Worm (Caenorhabditis elegans) whole organism, L4 larva: ENCODE results near the gene ZK455.5.

Source experiments
- D1046.2 ChIP-seq: fragments of 200-800 bp; sonication (Bioruptor generic); IDR thresholded peaks from 2 replicates; pipeline ENCODE4 v1.3.6; 2022; ENCODE audit warnings: missing genetic modification characterization, missing compliant biosample characterization
- F26F4.8 ChIP-seq: fragments of 200-800 bp; sonication (Bioruptor generic); conservative IDR thresholded peaks from 2 replicates; pipeline ENCODE4 v1.3.6; 2022; ENCODE audit warnings: missing genetic modification characterization, missing compliant biosample characterization
- F44E2.7 ChIP-seq: fragments of 200-800 bp; sonication (Bioruptor generic); IDR thresholded peaks from 2 replicates; pipeline ENCODE4 v2.1.2; 2022; ENCODE audit warnings: missing genetic modification characterization, missing compliant biosample characterization
- R02D3.7 ChIP-seq: fragments of 150-350 bp; sonication (generic microtip); optimal IDR thresholded peaks from 3 replicates; lab custom pipeline; 2014; ENCODE audit warnings: missing biosample characterization, missing genetic modification characterization
- Y48G9A.11 ChIP-seq: fragments of 200-800 bp; sonication (Bioruptor generic); IDR thresholded peaks from 2 replicates; pipeline ENCODE4 v1.3.6; 2022; ENCODE audit warnings: missing genetic modification reagents, missing genetic modification characterization, missing compliant biosample characterization
- Y75B8A.6 ChIP-seq: fragments of 200-800 bp; sonication (Bioruptor generic); IDR thresholded peaks from 2 replicates; pipeline ENCODE4 v1.3.6; 2022; ENCODE audit warnings: missing genetic modification reagents, missing genetic modification characterization, missing compliant biosample characterization
- ZK337.2 ChIP-seq: fragments of 200-800 bp; sonication (Bioruptor generic); IDR thresholded peaks from 2 replicates; pipeline ENCODE4 v1.3.6; 2022; ENCODE audit warnings: missing genetic modification reagents, missing genetic modification characterization, missing compliant biosample characterization
- ZK546.5 ChIP-seq, 2 experiments: sonication (generic microtip); optimal IDR thresholded peaks; 2 replicates each; lab custom pipeline; 2017; ENCODE audit warnings: missing biosample characterization in 2 of 2, missing genetic modification characterization in 2 of 2
- aha-1 ChIP-seq: fragments of 150-350 bp; peaks from one replicate; lab custom pipeline; 2014; ENCODE audit warnings: missing biosample characterization, missing genetic modification characterization
- aly-2 ChIP-seq: sonication (generic microtip); optimal IDR thresholded peaks from 2 replicates; lab custom pipeline; 2018; ENCODE audit warnings: missing biosample characterization, missing genetic modification characterization
- ama-1 ChIP-seq: fragments of 150-350 bp; optimal IDR thresholded peaks from 2 replicates; lab custom pipeline; 2014; ENCODE audit warnings: inconsistent platforms, mixed read lengths
- ceh-32 ChIP-seq: sonication (generic microtip); optimal IDR thresholded peaks from 2 replicates; lab custom pipeline; 2016; ENCODE audit warnings: mild to moderate bottlenecking, missing genetic modification characterization, missing compliant biosample characterization; ENCODE audit not compliant: poor library complexity
- ceh-82 ChIP-seq: sonication (generic microtip); optimal IDR thresholded peaks from 2 replicates; lab custom pipeline; 2017; ENCODE audit warnings: missing biosample characterization, missing genetic modification characterization
- cey-2 ChIP-seq: sonication (generic microtip); optimal IDR thresholded peaks from 3 replicates; lab custom pipeline; 2017; ENCODE audit warnings: missing genetic modification characterization, mild to moderate bottlenecking, missing compliant biosample characterization, antibody characterized with exemption, borderline replicate concordance; ENCODE audit not compliant: insufficient read depth
- ctbp-1 ChIP-seq: fragments of 200-800 bp; sonication (Bioruptor generic); IDR thresholded peaks from 2 replicates; pipeline ENCODE4 v1.3.6; 2022; ENCODE audit warnings: missing genetic modification reagents, missing genetic modification characterization, missing compliant biosample characterization
- daf-12 ChIP-seq: fragments of 150-350 bp; optimal IDR thresholded peaks from 2 replicates; lab custom pipeline; 2014; ENCODE audit warnings: missing biosample characterization, missing genetic modification reagents, missing genetic modification characterization
- daf-16 ChIP-seq, 3 experiments: sonication (generic microtip); optimal IDR thresholded peaks; 2 replicates each; lab custom pipeline; 2016 to 2017; ENCODE audit warnings: missing genetic modification characterization in 3 of 3, missing genetic modification reagents in 3 of 3, mild to moderate bottlenecking in 2 of 3, missing compliant biosample characterization in 2 of 3, missing biosample characterization in 1 of 3, moderate library complexity in 1 of 3
- daf-19 ChIP-seq: fragments of 200-800 bp; sonication (Bioruptor generic); conservative IDR thresholded peaks from 2 replicates; pipeline ENCODE4 v1.3.6; 2022; ENCODE audit warnings: missing genetic modification characterization, missing compliant biosample characterization
- dmd-6 ChIP-seq: fragments of 200-800 bp; sonication (Bioruptor generic); IDR thresholded peaks from 2 replicates; pipeline ENCODE4 v1.3.6; 2022; ENCODE audit warnings: missing genetic modification reagents, missing genetic modification characterization, missing compliant biosample characterization
- dve-1 ChIP-seq: sonication (generic microtip); optimal IDR thresholded peaks from 2 replicates; lab custom pipeline; 2017; ENCODE audit warnings: antibody characterized with exemption, mild to moderate bottlenecking, missing genetic modification characterization, missing compliant biosample characterization; ENCODE audit not compliant: insufficient read depth
- egl-43 ChIP-seq: fragments of 200-800 bp; sonication (Bioruptor generic); IDR thresholded peaks from 2 replicates; pipeline ENCODE4 v1.3.6; 2022; ENCODE audit warnings: missing genetic modification reagents, missing genetic modification characterization, missing compliant biosample characterization
- hmg-1.1 ChIP-seq: fragments of 200-800 bp; sonication (Bioruptor generic); IDR thresholded peaks from 2 replicates; pipeline ENCODE4 v1.3.6; 2022; ENCODE audit warnings: missing genetic modification reagents, missing genetic modification characterization, missing compliant biosample characterization
- jun-1 ChIP-seq: fragments of 150-350 bp; optimal IDR thresholded peaks from 2 replicates; lab custom pipeline; 2014; ENCODE audit warnings: missing biosample characterization, missing genetic modification reagents, missing genetic modification characterization
- lin-1 ChIP-seq: fragments of 200-800 bp; sonication (Bioruptor generic); IDR thresholded peaks from 2 replicates; pipeline ENCODE4 v1.3.6; 2022; ENCODE audit warnings: missing genetic modification reagents, missing genetic modification characterization, missing compliant biosample characterization
- lin-15B ChIP-seq: fragments of 150-350 bp; sonication (generic microtip); optimal IDR thresholded peaks from 3 replicates; lab custom pipeline; 2014; ENCODE audit warnings: missing biosample characterization, missing genetic modification characterization
- lsy-2 ChIP-seq, 2 experiments: fragments of 150-350 bp in 1 of 2; sonication (generic microtip) in 1 of 2; optimal IDR thresholded peaks; 2 replicates each; lab custom pipeline; 2014 to 2017; ENCODE audit warnings: missing biosample characterization in 2 of 2, missing genetic modification characterization in 2 of 2
- madf-5 ChIP-seq, 2 experiments: fragments of 200-800 bp; sonication (Bioruptor generic); IDR thresholded peaks; 2 replicates each; pipeline ENCODE4 v1.3.6; 2022; ENCODE audit warnings: missing compliant biosample characterization in 2 of 2, missing genetic modification characterization in 2 of 2
- madf-9 ChIP-seq: fragments of 200-800 bp; sonication (Bioruptor generic); conservative IDR thresholded peaks from 2 replicates; pipeline ENCODE4 v1.3.6; 2022; ENCODE audit warnings: missing genetic modification reagents, missing genetic modification characterization, missing compliant biosample characterization
- mep-1 ChIP-seq: fragments of 150-350 bp; sonication (generic microtip); optimal IDR thresholded peaks from 3 replicates; lab custom pipeline; 2014; ENCODE audit warnings: missing biosample characterization, missing genetic modification characterization
- mxl-3 ChIP-seq: fragments of 200-800 bp; sonication (Bioruptor generic); optimal IDR thresholded peaks from 2 replicates; lab custom pipeline; 2018; ENCODE audit warnings: mild to moderate bottlenecking, missing genetic modification characterization, missing compliant biosample characterization
- nhr-10 ChIP-seq: fragments of 150-350 bp; optimal IDR thresholded peaks from 2 replicates; lab custom pipeline; 2014; ENCODE audit warnings: missing biosample characterization, missing genetic modification characterization
- nhr-111 ChIP-seq: fragments of 200-800 bp; sonication (Bioruptor generic); optimal IDR thresholded peaks from 2 replicates; lab custom pipeline; 2018; ENCODE audit warnings: mild to moderate bottlenecking, missing genetic modification characterization, missing compliant biosample characterization
- nhr-25 ChIP-seq: sonication (generic microtip); optimal IDR thresholded peaks from 2 replicates; lab custom pipeline; 2017; ENCODE audit warnings: missing genetic modification characterization, mild to moderate bottlenecking, missing compliant biosample characterization, antibody characterized with exemption, moderate library complexity, borderline replicate concordance; ENCODE audit not compliant: insufficient read depth
- nhr-28 ChIP-seq: fragments of 150-350 bp; optimal IDR thresholded peaks from 2 replicates; lab custom pipeline; 2014; ENCODE audit warnings: missing biosample characterization, missing genetic modification characterization
- nhr-42 ChIP-seq: fragments of 200-800 bp; sonication (Bioruptor generic); IDR thresholded peaks from 2 replicates; pipeline ENCODE4 v1.3.6; 2022; ENCODE audit warnings: missing genetic modification characterization, missing compliant biosample characterization
- nhr-48 ChIP-seq: sonication (generic microtip); optimal IDR thresholded peaks from 2 replicates; lab custom pipeline; 2016; ENCODE audit warnings: mild to moderate bottlenecking, missing genetic modification characterization, missing compliant biosample characterization
- php-3 ChIP-seq: fragments of 200-800 bp; sonication (Bioruptor generic); IDR thresholded peaks from 2 replicates; pipeline ENCODE4 v1.3.6; 2022; ENCODE audit warnings: missing genetic modification reagents, missing genetic modification characterization, missing compliant biosample characterization
- pqm-1 ChIP-seq: sonication (generic microtip); optimal IDR thresholded peaks from 2 replicates; lab custom pipeline; 2017; ENCODE audit warnings: missing biosample characterization, missing genetic modification characterization
- saeg-2 ChIP-seq: fragments of 200-800 bp; sonication (Bioruptor generic); IDR thresholded peaks from 2 replicates; pipeline ENCODE4 v1.3.6; 2022; ENCODE audit warnings: missing genetic modification reagents, missing genetic modification characterization, missing compliant biosample characterization
- set-16 ChIP-seq: fragments of 200-800 bp; sonication (Bioruptor generic); IDR thresholded peaks from 2 replicates; pipeline ENCODE4 v1.3.6; 2022; ENCODE audit warnings: missing genetic modification reagents, missing genetic modification characterization, missing compliant biosample characterization
- spr-1 ChIP-seq: sonication (generic microtip); optimal IDR thresholded peaks from 2 replicates; lab custom pipeline; 2016; ENCODE audit warnings: mild to moderate bottlenecking, missing genetic modification characterization, missing compliant biosample characterization
- unc-39 ChIP-seq: sonication (generic microtip); optimal IDR thresholded peaks from 2 replicates; lab custom pipeline; 2017; ENCODE audit warnings: missing biosample characterization, missing genetic modification characterization
- zfp-3 ChIP-seq: fragments of 200-800 bp; sonication (Bioruptor generic); conservative IDR thresholded peaks from 2 replicates; pipeline ENCODE4 v1.3.6; 2022; ENCODE audit warnings: missing genetic modification reagents, missing genetic modification characterization, missing compliant biosample characterization
- zip-11 ChIP-seq: fragments of 200-800 bp; sonication (Bioruptor generic); IDR thresholded peaks from 2 replicates; pipeline ENCODE4 v1.3.6; 2022; ENCODE audit warnings: missing genetic modification characterization, missing compliant biosample characterization
- ztf-11 ChIP-seq: fragments of 150-350 bp; optimal IDR thresholded peaks from 2 replicates; lab custom pipeline; 2014; ENCODE audit warnings: missing biosample characterization, missing genetic modification characterization
- ztf-7 ChIP-seq: fragments of 150-350 bp; optimal IDR thresholded peaks from 2 replicates; lab custom pipeline; 2014; ENCODE audit warnings: missing biosample characterization, missing genetic modification characterization

ZK455.5 gene

DNA sequence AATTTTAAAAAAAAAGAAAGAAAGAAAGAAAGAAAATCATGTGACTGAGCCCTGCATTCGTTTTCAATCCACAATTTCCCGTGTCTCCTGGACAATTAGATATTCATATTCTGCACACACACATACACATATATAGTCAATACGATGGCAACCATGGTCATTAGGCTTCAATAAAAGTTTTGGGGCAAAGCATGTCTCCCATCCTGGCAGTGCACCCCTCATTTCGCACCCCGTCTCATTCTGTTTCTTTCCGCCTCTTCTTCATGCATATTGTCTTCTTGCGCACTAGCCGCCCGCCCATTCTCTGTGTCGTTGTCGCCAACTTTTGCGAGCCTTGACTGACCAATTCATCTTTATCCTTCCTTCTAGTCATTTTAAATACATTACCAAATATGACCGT lies 40.9 kb upstream of the ZK455.5 start:
- no peak for TF ChIP-seq jun-1 (tag; lab: Kevin White, UChicago)
- TF ChIP-seq hmg-1.1 (GFP tag; lab: Robert Waterston, UW), result peak; percentile 29; the same call in 1 of the 2 replicates
- TF ChIP-seq, all 104 proteins: peak for 1

DNA sequence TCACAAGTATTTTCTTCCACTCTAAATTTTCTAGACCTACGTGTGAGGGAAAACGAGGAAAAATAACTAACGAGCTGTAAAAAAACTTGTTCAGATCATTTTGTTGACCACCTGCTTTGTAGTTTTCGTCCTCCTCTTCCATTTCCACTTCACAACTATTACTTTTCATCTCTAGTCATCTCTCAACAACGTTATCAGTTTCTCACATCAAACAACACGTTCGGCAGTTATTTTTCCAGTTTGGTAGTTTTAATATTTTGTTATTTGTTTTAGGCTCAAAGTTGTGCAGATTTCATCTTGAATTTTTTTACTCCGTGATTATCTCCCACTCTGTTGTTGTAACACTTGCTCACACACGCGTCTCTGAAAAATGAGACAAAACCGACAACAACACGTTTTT lies 40.4 kb upstream of the ZK455.5 start:
- no peak for TF ChIP-seq cey-2 (tag; lab: Kevin White, UChicago)
- TF ChIP-seq ceh-82 (tag; lab: Kevin White, UChicago), result no peak
- TF ChIP-seq spr-1 (tag; lab: Kevin White, UChicago), result no peak
- peak; percentile 11; the same call in 1 of the 2 replicates for TF ChIP-seq dmd-6 (GFP tag; lab: Robert Waterston, UW)
- no peak for TF ChIP-seq ama-1 (lab: Kevin White, UChicago)
- TF ChIP-seq aha-1 (tag; lab: Kevin White, UChicago), result peak; percentile 49
- TF ChIP-seq set-16 (GFP tag; lab: Robert Waterston, UW), result no peak
- TF ChIP-seq ZK546.5 (tag; optimal IDR thresholded peaks at IDR 0.05; lab: Kevin White, UChicago), result no peak
- peak; percentile 73 for TF ChIP-seq nhr-28 (tag; lab: Kevin White, UChicago)
- no peak for TF ChIP-seq F44E2.7 (GFP tag; lab: Robert Waterston, UW)
- peak; percentile 20 for TF ChIP-seq dve-1 (tag; lab: Kevin White, UChicago)
- TF ChIP-seq zip-11, result no peak
- TF ChIP-seq pqm-1, result no peak
- TF ChIP-seq lsy-2 (tag; optimal IDR thresholded peaks at IDR 0.05; lab: Kevin White, UChicago), result no peak
- TF ChIP-seq saeg-2 (GFP tag; lab: Robert Waterston, UW), result no peak
- peak in 1 of 2 experiments; percentile 88 for TF ChIP-seq daf-16 (GFP tag; optimal IDR thresholded peaks at IDR 0.05; lab: Kevin White, UChicago)
- TF ChIP-seq daf-16 (tag; optimal IDR thresholded peaks at IDR 0.05; lab: Kevin White, UChicago), result peak; percentile 60

DNA sequence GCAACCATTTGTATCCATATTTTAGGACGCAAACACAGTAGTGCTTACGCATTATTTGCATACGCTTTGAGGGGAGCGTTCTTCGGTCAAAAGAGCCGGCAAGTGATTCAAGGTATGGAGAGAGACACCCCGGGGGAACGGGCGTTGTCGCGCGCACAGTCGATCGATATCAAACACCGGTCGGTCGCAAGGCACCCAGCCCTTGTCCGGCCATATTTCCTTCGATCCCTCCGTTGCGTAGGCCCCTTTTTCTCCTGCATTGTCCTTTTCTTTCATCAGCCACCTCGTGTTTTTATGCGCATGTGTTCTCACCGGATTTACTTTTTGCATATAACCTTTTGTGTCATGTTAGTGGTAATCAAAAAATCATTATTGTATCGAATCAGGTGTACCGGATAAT lies 39.3 kb upstream of the ZK455.5 start:
- TF ChIP-seq nhr-10 (tag; lab: Kevin White, UChicago), result no peak
- no peak for TF ChIP-seq egl-43 (GFP tag; lab: Robert Waterston, UW)
- no peak for TF ChIP-seq daf-12 (tag; lab: Kevin White, UChicago)
- TF ChIP-seq nhr-48 (tag; lab: Kevin White, UChicago), result no peak
- no peak for TF ChIP-seq ztf-11 (tag; lab: Kevin White, UChicago)
- no peak for TF ChIP-seq unc-39 (tag; lab: Kevin White, UChicago)
- TF ChIP-seq madf-5 (GFP tag; IDR thresholded peaks at IDR 0.05; lab: Robert Waterston, UW), result no peak
- TF ChIP-seq lin-1 (GFP tag; lab: Robert Waterston, UW), result no peak
- no peak for TF ChIP-seq nhr-42 (GFP tag; lab: Robert Waterston, UW)
- no peak for TF ChIP-seq ctbp-1
- no peak for TF ChIP-seq D1046.2 (GFP tag; lab: Robert Waterston, UW)
- no peak for TF ChIP-seq ztf-7 (tag; lab: Kevin White, UChicago)
- no peak for TF ChIP-seq lin-15B (tag; lab: Kevin White, UChicago)
- TF ChIP-seq Y75B8A.6 (GFP tag; lab: Robert Waterston, UW), result no peak
- TF ChIP-seq nhr-111 (GFP tag; lab: Kevin White, UChicago), result no peak
- TF ChIP-seq mxl-3 (GFP tag; lab: Kevin White, UChicago), result no peak
- no peak for TF ChIP-seq R02D3.7 (tag; lab: Kevin White, UChicago)

DNA sequence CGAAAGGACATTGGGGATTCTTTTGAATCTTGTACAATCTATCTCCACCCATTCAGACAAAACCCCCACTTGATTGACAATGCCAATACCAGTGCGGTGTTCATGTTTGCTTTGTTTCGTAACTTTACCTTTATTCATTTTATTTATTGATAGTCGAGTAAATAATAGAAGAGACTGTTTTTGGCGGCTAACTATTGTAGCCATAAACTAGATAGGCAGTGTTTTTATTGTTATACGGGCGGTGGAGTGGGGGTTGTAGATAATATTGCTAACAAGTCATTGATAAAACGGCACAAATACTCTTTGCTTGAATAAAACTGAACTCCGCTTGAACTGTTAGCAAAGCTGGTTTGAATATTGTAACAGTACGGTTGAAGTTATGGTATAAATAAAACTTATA lies 38.2 kb upstream of the ZK455.5 start:
- TF ChIP-seq dmd-6 (GFP tag; lab: Robert Waterston, UW), result no peak
- no peak for TF ChIP-seq F26F4.8
- peak; percentile 61 for TF ChIP-seq dve-1 (tag; lab: Kevin White, UChicago)
- no peak for TF ChIP-seq daf-19
- TF ChIP-seq mep-1 (tag; lab: Kevin White, UChicago), result no peak
- no peak for TF ChIP-seq unc-39 (tag; lab: Kevin White, UChicago)
- TF ChIP-seq nhr-25 (tag; lab: Kevin White, UChicago), result no peak
- TF ChIP-seq ztf-11 (tag; lab: Kevin White, UChicago), result no peak
- TF ChIP-seq zfp-3 (GFP tag; lab: Robert Waterston, UW), result no peak
- TF ChIP-seq madf-9 (GFP tag; lab: Robert Waterston, UW), result no peak
- TF ChIP-seq D1046.2 (GFP tag; lab: Robert Waterston, UW), result no peak
- no peak for TF ChIP-seq Y48G9A.11 (GFP tag; lab: Robert Waterston, UW)
- no peak for TF ChIP-seq aly-2 (tag; lab: Kevin White, UChicago)
- no peak for TF ChIP-seq ceh-32 (tag; lab: Kevin White, UChicago)
- no peak for TF ChIP-seq ZK546.5 (tag; optimal IDR thresholded peaks at IDR 0.05; lab: Kevin White, UChicago)
- peak; percentile 71 for TF ChIP-seq php-3 (GFP tag; lab: Robert Waterston, UW)
- TF ChIP-seq nhr-48 (tag; lab: Kevin White, UChicago), result no peak
- no peak for TF ChIP-seq ZK337.2
